Worm (Caenorhabditis elegans) whole organism, young adult: Measurements from ENCODE around the gene anoh-2.

Source experiments
- B0019.2 ChIP-seq: fragments of 200-800 bp; sonication (Bioruptor generic); conservative IDR thresholded peaks from 2 replicates; pipeline ENCODE4 v1.3.6; 2022; ENCODE audit warnings: missing genetic modification reagents, missing genetic modification characterization, missing compliant biosample characterization
- C17E4.6 ChIP-seq: fragments of 200-800 bp; sonication (Bioruptor generic); IDR thresholded peaks from 2 replicates; pipeline ENCODE4 v1.3.6; 2022; ENCODE audit warnings: missing genetic modification reagents, missing genetic modification characterization, missing compliant biosample characterization
- atf-7 ChIP-seq: sonication (generic microtip); optimal IDR thresholded peaks from 2 replicates; lab custom pipeline; 2017; ENCODE audit warnings: mild to moderate bottlenecking, missing genetic modification characterization, missing compliant biosample characterization
- dox-1 ChIP-seq: fragments of 200-800 bp; sonication (Bioruptor generic); IDR thresholded peaks from 2 replicates; pipeline ENCODE4 v1.3.6; 2022; ENCODE audit warnings: missing genetic modification reagents, missing genetic modification characterization, missing compliant biosample characterization
- egl-18 ChIP-seq: fragments of 200-800 bp; sonication (Bioruptor generic); IDR thresholded peaks from 2 replicates; pipeline ENCODE4 v1.3.6; 2022; ENCODE audit warnings: missing genetic modification reagents, missing genetic modification characterization, missing compliant biosample characterization
- him-1 ChIP-seq: sonication (generic microtip); optimal IDR thresholded peaks from 2 replicates; lab custom pipeline; 2016; ENCODE audit warnings: missing genotype, missing genetic modification reagents, missing genetic modification characterization, missing compliant biosample characterization
- snpc-1.1 ChIP-seq: sonication (generic microtip); optimal IDR thresholded peaks from 2 replicates; lab custom pipeline; 2017; ENCODE audit warnings: missing genetic modification characterization, mild to moderate bottlenecking, missing compliant biosample characterization, antibody characterized with exemption, moderate library complexity, missing genotype, missing genetic modification reagents; ENCODE audit not compliant: insufficient read depth
- ztf-26 ChIP-seq: sonication (generic microtip); optimal IDR thresholded peaks from 2 replicates; lab custom pipeline; 2017; ENCODE audit warnings: missing genetic modification characterization, missing compliant biosample characterization

DNA sequence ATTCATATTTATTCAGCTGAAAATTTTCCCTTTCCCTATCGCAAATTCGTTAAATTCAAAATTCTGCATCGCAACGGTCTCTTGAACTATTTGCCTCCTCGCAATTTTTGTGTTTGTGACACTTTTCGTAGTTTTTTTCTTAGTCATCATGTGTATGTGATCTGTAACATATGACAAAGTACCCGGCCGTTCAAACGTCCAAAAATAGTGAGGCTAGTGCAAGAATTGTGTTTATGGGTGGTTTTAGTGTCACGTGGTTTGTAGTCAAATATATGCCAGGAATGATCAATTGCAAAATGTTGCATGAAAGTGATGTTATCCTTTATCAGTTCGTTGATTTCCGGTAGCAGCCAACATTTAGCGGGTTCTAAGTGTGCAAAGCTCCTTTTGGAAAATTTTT is 48.3 kb upstream of the anoh-2 start:
- TF ChIP-seq egl-18 (GFP tag; lab: Robert Waterston, UW): no peak
- no peak for TF ChIP-seq snpc-1.1 (tag; lab: Kevin White, UChicago)
- TF ChIP-seq dox-1: no peak
- TF ChIP-seq C17E4.6 (GFP tag; lab: Robert Waterston, UW): no peak
- no peak for TF ChIP-seq atf-7 (tag; lab: Kevin White, UChicago)
- no peak for TF ChIP-seq ztf-26 (tag; lab: Kevin White, UChicago)
- TF ChIP-seq him-1 (tag; lab: Kevin White, UChicago): no peak
- no peak for TF ChIP-seq B0019.2 (GFP tag; lab: Robert Waterston, UW)
